Worm (Caenorhabditis elegans) whole organism, L3 larva: ENCODE data around the gene gtl-2.

ENCODE experiments used
- R02D3.7 ChIP-seq: fragments of 150-350 bp; optimal IDR thresholded peaks from 2 replicates; lab custom pipeline; 2014; ENCODE audit warnings: missing biosample characterization, missing genetic modification characterization
- ZK546.5 ChIP-seq: sonication (generic microtip); optimal IDR thresholded peaks from 2 replicates; lab custom pipeline; 2017; ENCODE audit warnings: missing biosample characterization, missing genetic modification characterization
- aly-2 ChIP-seq: fragments of 150-350 bp; optimal IDR thresholded peaks from 2 replicates; lab custom pipeline; 2014; ENCODE audit warnings: missing biosample characterization, missing genetic modification characterization
- ceh-16 ChIP-seq: sonication (generic microtip); optimal IDR thresholded peaks from 2 replicates; lab custom pipeline; 2017; ENCODE audit warnings: missing biosample characterization, missing genetic modification characterization
- ceh-28 ChIP-seq: fragments of 150-350 bp; optimal IDR thresholded peaks from 2 replicates; lab custom pipeline; 2014; ENCODE audit warnings: missing biosample characterization, missing genetic modification reagents, missing genetic modification characterization
- ceh-9 ChIP-seq: sonication (generic microtip); optimal IDR thresholded peaks from 2 replicates; lab custom pipeline; 2018; ENCODE audit warnings: missing biosample characterization, missing genetic modification characterization
- daf-12 ChIP-seq: fragments of 150-350 bp; optimal IDR thresholded peaks from 2 replicates; lab custom pipeline; 2014; ENCODE audit warnings: missing biosample characterization, missing genetic modification reagents, missing genetic modification characterization
- egl-5 ChIP-seq: fragments of 150-350 bp; optimal IDR thresholded peaks from 2 replicates; lab custom pipeline; 2017; ENCODE audit warnings: missing biosample characterization, missing genetic modification reagents, missing genetic modification characterization, inconsistent platforms
- elt-1 ChIP-seq: fragments of 150-350 bp; optimal IDR thresholded peaks from 2 replicates; lab custom pipeline; 2014; ENCODE audit warnings: missing biosample characterization, missing genetic modification characterization
- elt-2 ChIP-seq: sonication (generic microtip); optimal IDR thresholded peaks from 2 replicates; lab custom pipeline; 2016; ENCODE audit warnings: missing genetic modification reagents, mild to moderate bottlenecking, missing genetic modification characterization, missing compliant biosample characterization
- elt-3 ChIP-seq, 3 experiments: fragments of 150-350 bp in 1 of 3; sonication (generic microtip) in 2 of 3; optimal IDR thresholded peaks; 2 replicates in 2 of 3; 4 replicates in 1 of 3; lab custom pipeline; 2014 to 2017; ENCODE audit warnings: missing biosample characterization in 3 of 3, missing genetic modification characterization in 3 of 3
- fkh-2 ChIP-seq: fragments of 150-350 bp; optimal IDR thresholded peaks from 2 replicates; lab custom pipeline; 2014; ENCODE audit warnings: missing biosample characterization, missing genetic modification reagents, missing genetic modification characterization
- hmg-11 ChIP-seq: sonication (generic microtip); optimal IDR thresholded peaks from 2 replicates; lab custom pipeline; 2016; ENCODE audit warnings: missing genetic modification characterization, missing compliant biosample characterization
- jun-1 ChIP-seq: fragments of 150-350 bp; optimal IDR thresholded peaks from 2 replicates; lab custom pipeline; 2014; ENCODE audit warnings: missing biosample characterization, missing genetic modification reagents, missing genetic modification characterization
- lin-15B ChIP-seq: fragments of 150-350 bp; optimal IDR thresholded peaks from 2 replicates; lab custom pipeline; 2014; ENCODE audit warnings: missing biosample characterization, missing genetic modification characterization
- lin-39 ChIP-seq: fragments of 150-350 bp; optimal IDR thresholded peaks from 2 replicates; lab custom pipeline; 2018; ENCODE audit warnings: missing biosample characterization, missing genetic modification reagents, missing genetic modification characterization
- lsy-12 ChIP-seq: sonication (generic microtip); optimal IDR thresholded peaks from 2 replicates; lab custom pipeline; 2016; ENCODE audit warnings: mild to moderate bottlenecking, missing genetic modification characterization, missing compliant biosample characterization
- mdl-1 ChIP-seq: fragments of 150-350 bp; optimal IDR thresholded peaks from 2 replicates; lab custom pipeline; 2014; ENCODE audit warnings: missing biosample characterization, missing genetic modification characterization
- nfya-1 ChIP-seq: sonication (generic microtip); optimal IDR thresholded peaks from 2 replicates; lab custom pipeline; 2017; ENCODE audit warnings: missing genetic modification characterization, mild to moderate bottlenecking, missing compliant biosample characterization, antibody characterized with exemption, moderate library complexity; ENCODE audit not compliant: insufficient read depth
- nhr-23 ChIP-seq: fragments of 150-350 bp; optimal IDR thresholded peaks from 2 replicates; lab custom pipeline; 2014; ENCODE audit warnings: missing biosample characterization, missing genetic modification reagents, missing genetic modification characterization
- nhr-237 ChIP-seq: fragments of 150-350 bp; optimal IDR thresholded peaks from 2 replicates; lab custom pipeline; 2014; ENCODE audit warnings: missing biosample characterization, missing genetic modification characterization
- nhr-25 ChIP-seq: sonication (generic microtip); optimal IDR thresholded peaks from 2 replicates; lab custom pipeline; 2017; ENCODE audit warnings: missing biosample characterization, missing genetic modification characterization
- nhr-28 ChIP-seq: fragments of 150-350 bp; optimal IDR thresholded peaks from 2 replicates; lab custom pipeline; 2014; ENCODE audit warnings: missing biosample characterization, missing genetic modification characterization
- nhr-43 ChIP-seq: sonication (generic microtip); optimal IDR thresholded peaks from 2 replicates; lab custom pipeline; 2016; ENCODE audit warnings: mild to moderate bottlenecking, missing genetic modification characterization, missing compliant biosample characterization; ENCODE audit not compliant: poor library complexity, severe bottlenecking
- nhr-67 ChIP-seq: fragments of 150-350 bp; optimal IDR thresholded peaks from 2 replicates; lab custom pipeline; 2014; ENCODE audit warnings: missing biosample characterization, missing genetic modification characterization
- nhr-76 ChIP-seq: fragments of 150-350 bp; sonication (generic microtip); optimal IDR thresholded peaks from 5 replicates; lab custom pipeline; 2014; ENCODE audit warnings: missing biosample characterization, missing genetic modification characterization
- nhr-77 ChIP-seq: fragments of 150-350 bp; optimal IDR thresholded peaks from 2 replicates; lab custom pipeline; 2014; ENCODE audit warnings: missing biosample characterization, missing genetic modification characterization
- pqm-1 ChIP-seq: fragments of 150-350 bp; optimal IDR thresholded peaks from 2 replicates; lab custom pipeline; 2017; ENCODE audit warnings: missing biosample characterization, missing genetic modification characterization, inconsistent platforms
- skn-1 ChIP-seq: fragments of 150-350 bp; optimal IDR thresholded peaks from 2 replicates; lab custom pipeline; 2014; ENCODE audit warnings: missing biosample characterization, missing genetic modification characterization
- snpc-4 ChIP-seq: fragments of 150-350 bp; optimal IDR thresholded peaks from 2 replicates; lab custom pipeline; 2014; ENCODE audit warnings: missing biosample characterization, missing genetic modification characterization
- tbx-2 ChIP-seq: sonication (generic microtip); optimal IDR thresholded peaks from 2 replicates; lab custom pipeline; 2016; ENCODE audit warnings: mild to moderate bottlenecking, missing genetic modification characterization, missing compliant biosample characterization
- unc-39 ChIP-seq: sonication (generic microtip); optimal IDR thresholded peaks from 4 replicates; lab custom pipeline; 2017; ENCODE audit warnings: missing biosample characterization, missing genetic modification characterization
- unc-62 ChIP-seq: fragments of 150-350 bp; sonication (generic microtip); optimal IDR thresholded peaks from 4 replicates; lab custom pipeline; 2014; ENCODE audit warnings: missing biosample characterization, missing genetic modification reagents, missing genetic modification characterization
- ztf-11 ChIP-seq: fragments of 150-350 bp; optimal IDR thresholded peaks from 2 replicates; lab custom pipeline; 2014; ENCODE audit warnings: missing biosample characterization, missing genetic modification characterization
- ztf-4 ChIP-seq: fragments of 150-350 bp; optimal IDR thresholded peaks from 2 replicates; lab custom pipeline; 2014; ENCODE audit warnings: missing biosample characterization, missing genetic modification characterization

Gene gtl-2

DNA sequence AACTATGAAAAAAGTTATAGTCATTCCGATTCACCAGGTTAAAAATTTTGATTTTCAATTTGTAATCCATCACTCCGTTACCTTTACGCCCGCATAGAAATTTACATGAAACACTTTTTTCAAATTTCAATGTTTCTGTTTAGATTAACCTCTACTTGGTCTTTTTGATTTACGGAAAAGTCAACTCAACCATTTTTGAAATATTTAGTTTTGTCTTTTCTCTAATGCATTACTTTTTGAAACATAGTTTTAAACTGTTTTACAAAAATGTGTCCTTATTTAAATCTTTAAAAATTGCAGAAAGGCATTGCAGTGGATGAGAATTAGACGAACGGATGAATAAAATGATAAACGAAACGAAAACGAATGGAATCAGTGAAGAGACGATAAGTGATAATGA, at the start of gene gtl-2:
Gene gtl-2 (plus strand): TSS at position 301 of the 400 bp plus-strand sequence.
- TF ChIP-seq elt-1 (tag; lab: Kevin White, UChicago) (no peak), mdl-1 (no peak), aly-2 (tag; lab: Kevin White, UChicago) (no peak), egl-5 (tag; lab: Kevin White, UChicago) (no peak), lin-15B (no peak), fkh-2 (tag; lab: Kevin White, UChicago) (no peak), ceh-16 (tag; lab: Kevin White, UChicago) (no peak), snpc-4 (tag; lab: Kevin White, UChicago) (no peak), elt-2 (tag; lab: Kevin White, UChicago) (no peak), ceh-9 (tag; lab: Kevin White, UChicago) (no peak), lsy-12 (no peak), jun-1 (tag; lab: Kevin White, UChicago) (no peak)

ce11 chrIV:11223878-11224277, 49.4 kb upstream of the gtl-2 start, which contains the start of gene C29F4.3:
Gene C29F4.3, minus strand, starts transcription at chrIV:11223978.
- no peak for TF ChIP-seq nhr-28 (tag; lab: Kevin White, UChicago)
- no peak for TF ChIP-seq skn-1 (tag; lab: Kevin White, UChicago)
- no peak for TF ChIP-seq mdl-1
- no peak for TF ChIP-seq ceh-16 (tag; lab: Kevin White, UChicago)
- no peak for TF ChIP-seq unc-62 (GFP tag; lab: Kevin White, UChicago)
- no peak for TF ChIP-seq ceh-28
- TF ChIP-seq unc-39 (tag; lab: Kevin White, UChicago) = no peak
- TF ChIP-seq tbx-2 (tag; lab: Kevin White, UChicago) = no peak
- no peak for TF ChIP-seq nhr-43 (tag; lab: Kevin White, UChicago)
- no peak for TF ChIP-seq snpc-4 (tag; lab: Kevin White, UChicago)
- TF ChIP-seq ztf-4 (tag; lab: Kevin White, UChicago) = no peak
- TF ChIP-seq hmg-11 (tag; lab: Kevin White, UChicago) = no peak
- TF ChIP-seq lsy-12 = no peak
- TF ChIP-seq ZK546.5 (tag; lab: Kevin White, UChicago) = no peak
- no peak for TF ChIP-seq ztf-11 (tag; lab: Kevin White, UChicago)
- TF ChIP-seq daf-12 = no peak
- no peak for TF ChIP-seq elt-3 (tag; optimal IDR thresholded peaks at IDR 0.05; lab: Kevin White, UChicago)
- TF ChIP-seq, all 47 proteins: peak for 0

DNA sequence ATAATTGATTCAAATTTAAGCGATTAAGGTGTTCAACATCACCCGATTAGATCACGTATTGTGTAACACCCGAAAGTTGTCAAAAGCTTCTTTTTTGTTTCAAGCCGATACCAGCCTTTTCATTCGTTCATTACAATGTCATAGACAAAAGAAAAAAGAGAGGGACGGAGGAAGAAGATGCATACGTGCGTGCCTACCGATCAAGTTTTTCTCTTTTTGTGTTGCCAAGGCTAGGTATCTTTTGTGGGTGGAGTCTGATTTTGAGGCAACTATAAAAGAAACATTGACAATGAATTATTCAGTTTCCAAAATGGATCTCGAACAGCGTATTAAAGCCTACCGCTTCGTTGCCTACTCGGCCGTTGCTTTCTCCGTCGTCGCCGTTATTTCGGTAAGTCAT, 48.0 kb upstream of the gtl-2 start, which contains the start of gene col-125:
Gene col-125 (plus strand): TSS at position 301 of the 400 bp plus-strand sequence.
- TF ChIP-seq nfya-1 (tag; lab: Kevin White, UChicago) (peak; percentile 21), nhr-25 (peak; percentile 70), nhr-77 (tag; lab: Kevin White, UChicago) (no peak)

- TF ChIP-seq nhr-43 (tag; lab: Kevin White, UChicago) = peak; percentile 51
These were observed 47.4 kb upstream of the gtl-2 start for ce11 chrIV:11225715-11226475.

ce11 chrIV:11226545-11226944, 46.7 kb upstream of the gtl-2 start:
- TF ChIP-seq nhr-43 (tag; lab: Kevin White, UChicago) = peak; percentile 29
- TF ChIP-seq nfya-1 (tag; lab: Kevin White, UChicago) = no peak
- peak in 1 of 3 experiments; percentile 51 for TF ChIP-seq elt-3 (tag; optimal IDR thresholded peaks at IDR 0.05; lab: Kevin White, UChicago)
- peak; percentile 15 for TF ChIP-seq R02D3.7 (tag; lab: Kevin White, UChicago)
- TF ChIP-seq nhr-76 (tag; lab: Kevin White, UChicago) = no peak
- TF ChIP-seq nhr-25 = peak; percentile 1
- TF ChIP-seq, all 47 proteins: peak for 4

ce11 chrIV:11229013-11229412, 44.2 kb upstream of the gtl-2 start:
- TF ChIP-seq lin-39 (tag; lab: Kevin White, UChicago) (no peak), nhr-23 (tag; lab: Kevin White, UChicago) (no peak), elt-2 (tag; lab: Kevin White, UChicago) (peak; percentile 45), nhr-237 (tag; lab: Kevin White, UChicago) (no peak), nhr-67 (tag; lab: Kevin White, UChicago) (no peak), pqm-1 (tag; lab: Kevin White, UChicago) (peak; percentile 12), mdl-1 (no peak)
